Fruit fly (Drosophila melanogaster): ENCODE data around the gene Ctr1A.
A peak's percentile ranks its signal among the peaks of the same experiment; 100 is the strongest.

DNA sequence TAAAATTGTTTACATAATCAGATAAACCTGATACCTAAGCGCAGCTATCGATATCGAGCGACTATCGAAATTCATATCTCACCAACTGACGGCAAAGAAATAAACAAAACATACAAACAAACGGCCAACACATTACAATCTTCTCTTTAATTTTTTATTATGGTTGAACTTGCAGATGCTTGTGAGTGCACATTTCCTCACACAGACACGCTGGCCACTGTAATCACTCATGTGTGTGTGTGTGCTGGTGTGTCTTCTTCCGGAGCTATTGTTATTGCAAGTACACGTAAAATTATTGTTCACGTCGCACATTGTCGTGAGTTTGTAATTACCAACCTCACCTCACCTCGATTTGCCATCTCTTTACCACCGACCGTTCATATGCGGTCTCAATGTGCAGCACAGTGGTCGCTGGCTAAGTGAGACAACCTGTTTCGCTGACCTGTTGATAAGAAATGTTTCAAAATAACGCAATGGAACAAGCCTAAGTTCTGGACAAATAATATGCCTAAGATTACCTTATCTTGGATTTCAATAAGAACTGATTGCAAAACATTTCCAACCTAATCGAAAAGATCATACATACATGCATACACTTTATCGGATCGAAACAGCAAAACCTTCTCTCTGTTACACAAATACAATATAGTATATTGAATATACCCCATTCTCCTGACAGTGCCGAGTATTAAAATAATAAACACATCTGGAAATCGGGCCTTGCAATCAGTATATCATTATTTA is 43.8 kb downstream of the Ctr1A start:
- TF ChIP-seq CG11617 (GFP tag; optimal IDR thresholded peaks at IDR 0.05), result peak; percentile 24
- peak; percentile 24 for TF ChIP-seq CG7101 (tag; optimal IDR thresholded peaks at IDR 0.05)

Measured in whole organism, adult.